Worm (Caenorhabditis elegans) whole organism, L2 larva: ENCODE measurements around the gene nlf-1.

Source experiments
- C34F6.9 ChIP-seq: fragments of 150-350 bp; optimal IDR thresholded peaks from 2 replicates; lab custom pipeline; 2014; ENCODE audit warnings: missing biosample characterization, missing genetic modification characterization
- F13H6.1 ChIP-seq: sonication (generic microtip); optimal IDR thresholded peaks from 2 replicates; lab custom pipeline; 2016; ENCODE audit warnings: missing genetic modification characterization, missing compliant biosample characterization
- R02D3.7 ChIP-seq: fragments of 150-350 bp; optimal IDR thresholded peaks from 2 replicates; lab custom pipeline; 2014; ENCODE audit warnings: missing biosample characterization, missing genetic modification characterization
- Y55F3AM.14 ChIP-seq: fragments of 200-800 bp; sonication (Bioruptor generic); optimal IDR thresholded peaks from 2 replicates; lab custom pipeline; 2018; ENCODE audit warnings: mild to moderate bottlenecking, missing genetic modification characterization, missing compliant biosample characterization
- ZK546.5 ChIP-seq: sonication (generic microtip); optimal IDR thresholded peaks from 2 replicates; lab custom pipeline; 2017; ENCODE audit warnings: missing biosample characterization, missing genetic modification characterization
- alr-1 ChIP-seq: fragments of 150-350 bp; optimal IDR thresholded peaks from 2 replicates; lab custom pipeline; 2014; ENCODE audit warnings: missing biosample characterization, missing genetic modification characterization
- aly-2 ChIP-seq: fragments of 150-350 bp; optimal IDR thresholded peaks from 2 replicates; lab custom pipeline; 2014; ENCODE audit warnings: missing biosample characterization, missing genetic modification characterization
- ama-1 ChIP-seq: fragments of 150-350 bp; optimal IDR thresholded peaks from 2 replicates; lab custom pipeline; 2018; ENCODE audit warnings: inconsistent platforms
- blmp-1 ChIP-seq: sonication (generic microtip); optimal IDR thresholded peaks from 2 replicates; lab custom pipeline; 2017; ENCODE audit warnings: missing genetic modification characterization, mild to moderate bottlenecking, missing compliant biosample characterization, antibody characterized with exemption, moderate library complexity; ENCODE audit not compliant: insufficient read depth
- ceh-16 ChIP-seq: fragments of 150-350 bp; optimal IDR thresholded peaks from 2 replicates; lab custom pipeline; 2014; ENCODE audit warnings: missing biosample characterization, missing genetic modification characterization
- ceh-82 ChIP-seq: fragments of 150-350 bp; optimal IDR thresholded peaks from 2 replicates; lab custom pipeline; 2014; ENCODE audit warnings: missing biosample characterization, missing genetic modification characterization
- crh-2 ChIP-seq: sonication (generic microtip); optimal IDR thresholded peaks from 2 replicates; lab custom pipeline; 2017; ENCODE audit warnings: missing biosample characterization, missing genetic modification characterization
- dmd-4 ChIP-seq: sonication (generic microtip); optimal IDR thresholded peaks from 2 replicates; lab custom pipeline; 2017; ENCODE audit warnings: missing biosample characterization, missing genetic modification characterization
- egl-27 ChIP-seq: sonication (generic microtip); optimal IDR thresholded peaks from 3 replicates; lab custom pipeline; 2017; ENCODE audit warnings: missing biosample characterization, missing genetic modification reagents, missing genetic modification characterization
- elt-3 ChIP-seq: sonication (generic microtip); optimal IDR thresholded peaks from 2 replicates; lab custom pipeline; 2017; ENCODE audit warnings: missing biosample characterization, missing genetic modification characterization
- fos-1 ChIP-seq: fragments of 150-350 bp; optimal IDR thresholded peaks from 2 replicates; lab custom pipeline; 2014; ENCODE audit warnings: missing biosample characterization, missing genetic modification characterization
- gmeb-1 ChIP-seq: fragments of 150-350 bp; optimal IDR thresholded peaks from 2 replicates; lab custom pipeline; 2014; ENCODE audit warnings: missing biosample characterization, missing genetic modification characterization
- lin-11 ChIP-seq: fragments of 150-350 bp; sonication (generic microtip); optimal IDR thresholded peaks from 2 replicates; lab custom pipeline; 2014; ENCODE audit warnings: missing biosample characterization, missing genetic modification characterization, inconsistent platforms, mixed read lengths
- lin-13 ChIP-seq: fragments of 150-350 bp; optimal IDR thresholded peaks from 2 replicates; lab custom pipeline; 2014; ENCODE audit warnings: missing biosample characterization, missing genetic modification reagents, missing genetic modification characterization
- lsy-2 ChIP-seq, 2 experiments: fragments of 150-350 bp in 1 of 2; sonication (generic microtip) in 1 of 2; optimal IDR thresholded peaks; 2 replicates each; lab custom pipeline; 2014 to 2017; ENCODE audit warnings: missing biosample characterization in 2 of 2, missing genetic modification characterization in 2 of 2
- mdl-1 ChIP-seq, 2 experiments: fragments of 150-350 bp in 1 of 2; sonication (generic microtip) in 1 of 2; optimal IDR thresholded peaks; 2 replicates each; lab custom pipeline; 2017; ENCODE audit warnings: missing biosample characterization in 2 of 2, missing genetic modification characterization in 2 of 2
- nhr-10 ChIP-seq: sonication (generic microtip); optimal IDR thresholded peaks from 2 replicates; lab custom pipeline; 2017; ENCODE audit warnings: missing biosample characterization, missing genetic modification characterization
- nhr-11 ChIP-seq: fragments of 150-350 bp; optimal IDR thresholded peaks from 2 replicates; lab custom pipeline; 2014; ENCODE audit warnings: missing biosample characterization, missing genetic modification characterization
- nhr-12 ChIP-seq: fragments of 150-350 bp; optimal IDR thresholded peaks from 2 replicates; lab custom pipeline; 2014; ENCODE audit warnings: missing biosample characterization, missing genetic modification characterization
- nhr-129 ChIP-seq: fragments of 150-350 bp; optimal IDR thresholded peaks from 2 replicates; lab custom pipeline; 2014; ENCODE audit warnings: missing biosample characterization, missing genetic modification characterization
- nhr-21 ChIP-seq: fragments of 150-350 bp; optimal IDR thresholded peaks from 2 replicates; lab custom pipeline; 2014; ENCODE audit warnings: missing biosample characterization, missing genetic modification characterization
- nhr-23 ChIP-seq: fragments of 150-350 bp; optimal IDR thresholded peaks from 2 replicates; lab custom pipeline; 2014; ENCODE audit warnings: missing biosample characterization, missing genetic modification reagents, missing genetic modification characterization
- nhr-77 ChIP-seq: fragments of 150-350 bp; optimal IDR thresholded peaks from 2 replicates; lab custom pipeline; 2014; ENCODE audit warnings: missing biosample characterization, missing genetic modification characterization
- sem-4 ChIP-seq: fragments of 150-350 bp; optimal IDR thresholded peaks from 2 replicates; lab custom pipeline; 2014; ENCODE audit warnings: missing biosample characterization, missing genetic modification reagents, missing genetic modification characterization
- sma-3 ChIP-seq: sonication (generic microtip); optimal IDR thresholded peaks from 2 replicates; lab custom pipeline; 2016; ENCODE audit warnings: missing genetic modification reagents, missing genetic modification characterization, missing compliant biosample characterization
- sma-9 ChIP-seq, 2 experiments: fragments of 150-350 bp in 1 of 2; sonication (generic microtip) in 1 of 2; optimal IDR thresholded peaks; 2 replicates each; lab custom pipeline; 2014 to 2016; ENCODE audit warnings: missing genetic modification characterization in 2 of 2, mild to moderate bottlenecking in 1 of 2, missing biosample characterization in 1 of 2, missing compliant biosample characterization in 1 of 2, missing genetic modification reagents in 1 of 2, moderate library complexity in 1 of 2
- snpc-4 ChIP-seq: fragments of 150-350 bp; optimal IDR thresholded peaks from 2 replicates; lab custom pipeline; 2014; ENCODE audit warnings: missing biosample characterization, missing genetic modification characterization
- unc-55 ChIP-seq: fragments of 150-350 bp; sonication (generic microtip); optimal IDR thresholded peaks from 3 replicates; lab custom pipeline; 2014; ENCODE audit warnings: missing biosample characterization, missing genetic modification reagents, missing genetic modification characterization
- zag-1 ChIP-seq: fragments of 150-350 bp; optimal IDR thresholded peaks from 2 replicates; lab custom pipeline; 2014; ENCODE audit warnings: missing biosample characterization, missing genetic modification characterization
- ztf-1 ChIP-seq: fragments of 200-800 bp; sonication (Bioruptor generic); conservative IDR thresholded peaks from 2 replicates; pipeline ENCODE4 v1.3.6; 2022; ENCODE audit warnings: missing genetic modification characterization, missing compliant biosample characterization
- ztf-11 ChIP-seq: sonication (generic microtip); optimal IDR thresholded peaks from 2 replicates; lab custom pipeline; 2017; ENCODE audit warnings: missing biosample characterization, missing genetic modification characterization

nlf-1 gene

DNA sequence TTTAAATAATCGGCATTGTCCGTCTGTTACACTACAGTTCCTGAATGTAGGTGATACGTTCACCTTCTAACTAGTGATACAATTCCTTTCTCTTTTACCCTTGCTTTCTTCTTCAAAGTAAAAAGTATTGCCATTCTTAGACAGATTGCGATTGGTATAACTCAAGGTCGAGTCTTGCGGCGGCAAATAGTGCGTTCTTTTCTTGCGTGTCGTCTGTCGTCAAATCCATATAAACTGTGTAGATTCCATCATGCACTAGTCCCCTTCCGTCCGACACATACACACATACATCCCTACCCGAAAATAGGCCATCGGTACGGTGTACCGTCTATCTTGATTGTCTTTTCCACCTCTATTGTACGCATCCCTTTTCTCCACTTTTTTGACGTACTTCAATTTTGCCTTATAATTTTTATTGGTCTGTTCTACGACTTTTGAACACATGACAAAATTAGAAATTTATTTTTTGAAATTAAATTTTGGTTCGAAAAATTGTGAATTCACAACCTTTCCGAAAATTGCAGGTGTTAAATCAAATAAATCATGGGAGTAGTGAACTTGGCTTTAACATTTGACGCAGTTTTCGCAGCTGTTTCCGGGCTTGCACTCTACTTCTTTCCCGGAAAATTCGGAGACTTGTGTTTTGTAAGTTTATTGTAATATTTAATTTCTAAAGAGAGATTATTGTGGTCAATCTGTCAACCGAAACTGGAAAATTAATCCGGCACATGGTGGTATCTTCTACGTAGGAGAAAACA, 36.9 kb downstream of the nlf-1 start, which contains the start of gene C44C1.1 (continued):
- TF ChIP-seq dmd-4: no peak
- TF ChIP-seq nhr-23 (tag; lab: Kevin White, UChicago): no peak
- no peak for TF ChIP-seq ceh-82 (tag; lab: Kevin White, UChicago)
- no peak for TF ChIP-seq ztf-1
- peak; percentile 36 for TF ChIP-seq ceh-16
- TF ChIP-seq nhr-21 (tag; lab: Kevin White, UChicago): peak; percentile 61
- TF ChIP-seq zag-1 (tag; lab: Kevin White, UChicago): no peak
- peak; percentile 47 for TF ChIP-seq fos-1 (tag; lab: Kevin White, UChicago)
- TF ChIP-seq, all 48 proteins: peak for 8

DNA sequence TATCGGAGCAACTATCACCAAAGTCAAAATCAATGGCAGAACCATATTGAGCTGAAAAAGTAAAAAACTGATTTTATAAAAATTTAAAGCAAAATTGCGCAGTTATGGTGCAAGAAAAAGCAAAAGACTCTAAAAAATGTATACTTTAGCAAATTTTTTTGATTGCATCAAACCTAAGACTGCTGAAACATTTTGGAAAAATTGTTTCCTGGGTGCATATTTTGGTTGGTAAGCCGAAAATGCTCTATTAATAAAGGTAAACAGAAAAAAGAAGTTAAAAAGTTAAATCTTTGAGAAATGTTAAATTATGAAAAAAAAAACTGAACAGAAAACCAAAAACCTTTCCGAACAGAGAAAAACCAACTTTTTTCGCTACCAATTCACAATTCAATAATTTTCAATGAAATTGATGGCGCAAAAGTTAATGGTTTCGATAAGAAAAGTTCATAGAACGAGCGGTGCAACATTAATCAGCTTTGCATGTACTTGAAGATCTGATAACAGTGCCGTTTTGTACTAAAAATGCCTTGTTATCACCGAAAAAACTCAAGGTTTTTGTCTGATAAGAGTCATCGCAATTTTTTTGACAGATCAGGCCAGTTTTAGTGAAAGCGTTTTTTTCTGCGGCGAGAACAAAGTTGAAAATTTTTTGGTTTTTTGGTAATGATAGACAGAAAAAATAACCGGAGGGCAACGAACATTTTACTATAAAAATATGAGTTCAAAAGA, 39.2 kb downstream of the nlf-1 start, which contains the start of gene abhd-3.2:
Gene abhd-3.2 (minus strand): TSS at position 51 of the 729 bp plus-strand sequence.
- TF ChIP-seq nhr-10 (tag; lab: Kevin White, UChicago) (no peak), nhr-23 (tag; lab: Kevin White, UChicago) (no peak), aly-2 (tag; lab: Kevin White, UChicago) (no peak), sma-3 (GFP tag; lab: Kevin White, UChicago) (peak; percentile 51), C34F6.9 (tag; lab: Kevin White, UChicago) (no peak), lsy-2 (tag; optimal IDR thresholded peaks at IDR 0.05; lab: Kevin White, UChicago) (no peak), F13H6.1 (peak; percentile 3), elt-3 (tag; lab: Kevin White, UChicago) (no peak), R02D3.7 (no peak), mdl-1 (tag; optimal IDR thresholded peaks at IDR 0.05; lab: Kevin White, UChicago) (peak in 1 of 2 experiments; percentile 11), sma-9 (GFP tag; optimal IDR thresholded peaks at IDR 0.05; lab: Kevin White, UChicago) (peak; percentile 90), sma-9 (tag; optimal IDR thresholded peaks at IDR 0.05; lab: Kevin White, UChicago) (no peak), crh-2 (tag; lab: Kevin White, UChicago) (peak; percentile 75), nhr-77 (tag; lab: Kevin White, UChicago) (no peak), ztf-11 (tag; lab: Kevin White, UChicago) (no peak), lin-13 (GFP tag; lab: Kevin White, UChicago) (no peak), Y55F3AM.14 (GFP tag; lab: Kevin White, UChicago) (no peak), unc-55 (GFP tag; lab: Kevin White, UChicago) (no peak), blmp-1 (peak; percentile 56), nhr-21 (tag; lab: Kevin White, UChicago) (peak; percentile 17), ztf-1 (no peak), fos-1 (tag; lab: Kevin White, UChicago) (peak; percentile 99), egl-27 (tag; lab: Kevin White, UChicago) (peak; percentile 67), ceh-82 (tag; lab: Kevin White, UChicago) (no peak), gmeb-1 (peak; percentile 65), ZK546.5 (tag; lab: Kevin White, UChicago) (no peak), sem-4 (no peak), nhr-129 (tag; lab: Kevin White, UChicago) (peak; percentile 15), nhr-12 (tag; lab: Kevin White, UChicago) (no peak)

DNA sequence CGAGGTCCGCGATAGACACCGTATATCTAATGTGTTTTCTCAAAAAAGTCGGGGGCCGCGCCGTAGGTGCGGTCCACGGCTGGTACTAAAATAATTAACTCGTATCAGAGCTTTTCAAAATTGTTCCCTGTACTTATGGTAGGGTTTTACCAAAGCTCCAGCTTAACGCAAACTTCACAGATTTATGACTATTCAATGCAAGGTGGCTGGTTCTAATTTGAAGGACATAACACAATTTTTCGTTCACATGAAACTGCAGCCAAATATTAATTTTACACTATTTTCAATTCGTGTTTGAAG, 42.2 kb downstream of the nlf-1 start:
- TF ChIP-seq nhr-12 (tag; lab: Kevin White, UChicago): no peak
- TF ChIP-seq sma-9 (GFP tag; optimal IDR thresholded peaks at IDR 0.05; lab: Kevin White, UChicago): no peak
- no peak for TF ChIP-seq sma-9 (tag; optimal IDR thresholded peaks at IDR 0.05; lab: Kevin White, UChicago)
- no peak for TF ChIP-seq ceh-16
- no peak for TF ChIP-seq lsy-2 (tag; optimal IDR thresholded peaks at IDR 0.05; lab: Kevin White, UChicago)
- no peak for TF ChIP-seq sem-4
- TF ChIP-seq zag-1 (tag; lab: Kevin White, UChicago): no peak
- TF ChIP-seq alr-1 (tag; lab: Kevin White, UChicago): no peak
- TF ChIP-seq blmp-1: no peak
- no peak for TF ChIP-seq nhr-11
- TF ChIP-seq lin-11 (tag; lab: Kevin White, UChicago): no peak
- no peak for TF ChIP-seq Y55F3AM.14 (GFP tag; lab: Kevin White, UChicago)
- TF ChIP-seq snpc-4: no peak
- TF ChIP-seq ama-1 (lab: Kevin White, UChicago): no peak
